Fruit fly (Drosophila melanogaster) whole organism, adult: Measurements from ENCODE around the gene Nt5a.

Experiments used
- CG1620 ChIP-seq: fragments of 200-800 bp; sonication (Bioruptor generic); optimal IDR thresholded peaks from 2 replicates; lab custom pipeline; 2016; ENCODE audit warnings: missing biosample characterization, missing genetic modification characterization
- CG7101 ChIP-seq: fragments of 200-800 bp; sonication (Bioruptor generic); optimal IDR thresholded peaks from 2 replicates; lab custom pipeline; 2018; ENCODE audit warnings: missing biosample characterization, mild to moderate bottlenecking, missing genetic modification characterization, moderate library complexity
- Clk ChIP-seq: fragments of 200-800 bp; sonication (Bioruptor generic); optimal IDR thresholded peaks from 2 replicates; lab custom pipeline; 2017; ENCODE audit warnings: missing biosample characterization, missing genetic modification characterization
- Crg-1 ChIP-seq: fragments of 200-800 bp; sonication (Bioruptor generic); optimal IDR thresholded peaks from 2 replicates; lab custom pipeline; 2016; ENCODE audit warnings: missing biosample characterization, missing genetic modification characterization
- Hr96 ChIP-seq: fragments of 200-800 bp; sonication (Bioruptor generic); optimal IDR thresholded peaks from 2 replicates; lab custom pipeline; 2016; ENCODE audit warnings: missing biosample characterization, missing genetic modification characterization
- bab1 ChIP-seq: fragments of 200-800 bp; sonication (Bioruptor generic); optimal IDR thresholded peaks from 3 replicates; lab custom pipeline; 2019; ENCODE audit warnings: missing biosample characterization, mild to moderate bottlenecking, missing genetic modification characterization, moderate library complexity
- cic ChIP-seq: fragments of 200-800 bp; sonication (Bioruptor generic); optimal IDR thresholded peaks from 2 replicates; lab custom pipeline; 2017; ENCODE audit warnings: missing biosample characterization, mild to moderate bottlenecking, missing genetic modification characterization, moderate library complexity
- cnc ChIP-seq, 2 experiments: fragments of >200 bp; optimal IDR thresholded peaks; 2 replicates each; lab custom pipeline; 2017
- kay ChIP-seq: fragments of 200-800 bp; sonication (Bioruptor generic); peaks from one replicate; lab custom pipeline; 2016; ENCODE audit warnings: missing biosample characterization, missing genetic modification characterization, borderline replicate concordance
- ovo ChIP-seq: fragments of 200-800 bp; sonication (Bioruptor generic); optimal IDR thresholded peaks from 2 replicates; lab custom pipeline; 2016; ENCODE audit warnings: missing biosample characterization, missing genetic modification characterization
- tj ChIP-seq: fragments of 200-800 bp; sonication (Bioruptor generic); optimal IDR thresholded peaks from 3 replicates; lab custom pipeline; 2017; ENCODE audit warnings: missing biosample characterization, mild to moderate bottlenecking, missing genetic modification characterization, moderate library complexity
- toe ChIP-seq: fragments of 200-800 bp; sonication (Bioruptor generic); optimal IDR thresholded peaks from 2 replicates; lab custom pipeline; 2016; ENCODE audit warnings: missing biosample characterization, missing genetic modification characterization

dm6 chr3L:1294835-1295234 lies 12.4 kb downstream of the Nt5a start:
- TF ChIP-seq kay (GFP tag; lab: Kevin White, UChicago) (no peak), cnc (optimal IDR thresholded peaks at IDR 0.05; lab: Kevin White, UChicago) (no peak), cic (no peak), tj (GFP tag; lab: Kevin White, UChicago) (no peak), Crg-1 (GFP tag; lab: Kevin White, UChicago) (no peak), CG1620 (GFP tag; lab: Kevin White, UChicago) (no peak), bab1 (GFP tag; lab: Kevin White, UChicago) (no peak), Clk (no peak), CG7101 (tag; lab: Kevin White, UChicago) (no peak), toe (GFP tag; lab: Kevin White, UChicago) (no peak), ovo (GFP tag; lab: Kevin White, UChicago) (no peak), Hr96 (GFP tag; lab: Kevin White, UChicago) (no peak)
